Worm (Caenorhabditis elegans): Measurements from ENCODE around the gene R13A1.10.

Gene R13A1.10

ce11 chrIV:7176887-7177286 is 50.1 kb downstream of the R13A1.10 start, which contains the start of gene str-44:
Gene str-44 (plus strand): TSS chrIV:7177187.
- TF ChIP-seq W03F9.2 (tag; optimal IDR thresholded peaks at IDR 0.05) (no peak), dao-5 (tag; optimal IDR thresholded peaks at IDR 0.05) (no peak), him-1 (tag; optimal IDR thresholded peaks at IDR 0.05) (no peak)
